Worm (Caenorhabditis elegans) whole organism, L2 larva: ENCODE data around the gene F41C3.11.

ENCODE experiments used
- blmp-1 ChIP-seq: sonication (generic microtip); optimal IDR thresholded peaks from 2 replicates; lab custom pipeline; 2017; ENCODE audit warnings: missing genetic modification characterization, mild to moderate bottlenecking, missing compliant biosample characterization, antibody characterized with exemption, moderate library complexity; ENCODE audit not compliant: insufficient read depth
- gmeb-1 ChIP-seq: fragments of 150-350 bp; optimal IDR thresholded peaks from 2 replicates; lab custom pipeline; 2014; ENCODE audit warnings: missing biosample characterization, missing genetic modification characterization
- mab-5 ChIP-seq: fragments of 150-350 bp; optimal IDR thresholded peaks from 2 replicates; lab custom pipeline; 2014; ENCODE audit warnings: missing biosample characterization, missing genetic modification characterization
- unc-62 ChIP-seq: fragments of 150-350 bp; optimal IDR thresholded peaks from 2 replicates; lab custom pipeline; 2014; ENCODE audit warnings: missing biosample characterization, missing genetic modification reagents, missing genetic modification characterization
- zag-1 ChIP-seq: fragments of 150-350 bp; optimal IDR thresholded peaks from 2 replicates; lab custom pipeline; 2014; ENCODE audit warnings: missing biosample characterization, missing genetic modification characterization

- TF ChIP-seq gmeb-1 (tag; lab: Kevin White, UChicago) = no peak
- no peak for TF ChIP-seq mab-5 (tag; lab: Kevin White, UChicago)
- TF ChIP-seq blmp-1 (tag; lab: Kevin White, UChicago) = no peak
- TF ChIP-seq zag-1 (tag; lab: Kevin White, UChicago) = no peak
- TF ChIP-seq unc-62 (GFP tag; lab: Kevin White, UChicago) = no peak
Measured at ce11 chrII:4727769-4728168, 6.0 kb downstream of the F41C3.11 start, which contains the start of gene ttr-41.
